Worm (Caenorhabditis elegans) whole organism, late embryonic: Measurements from ENCODE around the gene pbo-4.

Experiments
- K02D7.2 ChIP-seq: sonication (generic microtip); optimal IDR thresholded peaks from 2 replicates; lab custom pipeline; 2017; ENCODE audit warnings: mild to moderate bottlenecking, missing genetic modification characterization, missing compliant biosample characterization
- K09A11.1 ChIP-seq: sonication (generic microtip); optimal IDR thresholded peaks from 2 replicates; lab custom pipeline; 2017; ENCODE audit warnings: antibody characterized with exemption, mild to moderate bottlenecking, missing genetic modification characterization, missing compliant biosample characterization; ENCODE audit not compliant: insufficient read depth
- T23F11.4 ChIP-seq: fragments of 200-800 bp; sonication (Bioruptor generic); optimal IDR thresholded peaks from 2 replicates; lab custom pipeline; 2018; ENCODE audit warnings: mild to moderate bottlenecking, missing genetic modification characterization, missing compliant biosample characterization
- Y22D7AL.16 ChIP-seq: sonication (generic microtip); optimal IDR thresholded peaks from 2 replicates; lab custom pipeline; 2016; ENCODE audit warnings: missing genetic modification characterization, missing compliant biosample characterization
- ahr-1 ChIP-seq: sonication (generic microtip); optimal IDR thresholded peaks from 2 replicates; lab custom pipeline; 2016; ENCODE audit warnings: missing genetic modification characterization, missing compliant biosample characterization
- ceh-14 ChIP-seq: sonication (generic microtip); optimal IDR thresholded peaks from 2 replicates; lab custom pipeline; 2016; ENCODE audit warnings: missing genotype, missing genetic modification characterization, missing compliant biosample characterization
- ceh-18 ChIP-seq: sonication (generic microtip); optimal IDR thresholded peaks from 2 replicates; lab custom pipeline; 2016; ENCODE audit warnings: missing genetic modification characterization, missing compliant biosample characterization
- ceh-19 ChIP-seq: fragments of 200-800 bp; sonication (Bioruptor generic); optimal IDR thresholded peaks from 2 replicates; lab custom pipeline; 2018; ENCODE audit warnings: mild to moderate bottlenecking, missing genetic modification characterization, missing compliant biosample characterization
- ceh-45 ChIP-seq: fragments of 200-800 bp; sonication (Bioruptor generic); IDR thresholded peaks from 2 replicates; pipeline ENCODE4 v1.3.6; 2022; ENCODE audit warnings: missing genetic modification reagents, missing genetic modification characterization, missing compliant biosample characterization
- ceh-48 ChIP-seq: sonication (generic microtip); optimal IDR thresholded peaks from 2 replicates; lab custom pipeline; 2016; ENCODE audit warnings: missing genetic modification characterization, inconsistent platforms, missing compliant biosample characterization
- ceh-6 ChIP-seq: fragments of 200-800 bp; sonication (Bioruptor generic); optimal IDR thresholded peaks from 2 replicates; lab custom pipeline; 2018; ENCODE audit warnings: mild to moderate bottlenecking, missing genetic modification characterization, missing compliant biosample characterization
- ceh-9 ChIP-seq: sonication (generic microtip); optimal IDR thresholded peaks from 2 replicates; lab custom pipeline; 2016; ENCODE audit warnings: mild to moderate bottlenecking, missing genetic modification characterization, inconsistent platforms, missing compliant biosample characterization
- che-1 ChIP-seq: sonication (generic microtip); optimal IDR thresholded peaks from 2 replicates; lab custom pipeline; 2016; ENCODE audit warnings: mild to moderate bottlenecking, missing genetic modification characterization, missing compliant biosample characterization
- elt-2 ChIP-seq: sonication (generic microtip); optimal IDR thresholded peaks from 2 replicates; lab custom pipeline; 2016; ENCODE audit warnings: missing genetic modification reagents, missing genetic modification characterization, missing compliant biosample characterization
- elt-4 ChIP-seq: sonication (generic microtip); optimal IDR thresholded peaks from 2 replicates; lab custom pipeline; 2016; ENCODE audit warnings: missing genetic modification characterization, missing compliant biosample characterization
- fkh-10 ChIP-seq: fragments of 150-350 bp; optimal IDR thresholded peaks from 2 replicates; lab custom pipeline; 2014; ENCODE audit warnings: missing biosample characterization, missing genetic modification reagents, missing genetic modification characterization
- fkh-6 ChIP-seq: sonication (generic microtip); optimal IDR thresholded peaks from 2 replicates; lab custom pipeline; 2016; ENCODE audit warnings: missing genetic modification characterization, missing compliant biosample characterization
- gmeb-2 ChIP-seq: sonication (generic microtip); optimal IDR thresholded peaks from 2 replicates; lab custom pipeline; 2016; ENCODE audit warnings: missing genetic modification characterization, inconsistent platforms, missing compliant biosample characterization
- hlh-13 ChIP-seq: fragments of 200-800 bp; sonication (Bioruptor generic); optimal IDR thresholded peaks from 2 replicates; lab custom pipeline; 2018; ENCODE audit warnings: mild to moderate bottlenecking, missing genetic modification characterization, missing compliant biosample characterization
- hlh-6 ChIP-seq: sonication (generic microtip); optimal IDR thresholded peaks from 2 replicates; lab custom pipeline; 2016; ENCODE audit warnings: missing genotype, missing genetic modification characterization, missing compliant biosample characterization
- lin-11 ChIP-seq: fragments of 200-800 bp; sonication (Bioruptor generic); optimal IDR thresholded peaks from 2 replicates; lab custom pipeline; 2018; ENCODE audit warnings: mild to moderate bottlenecking, missing genetic modification characterization, missing compliant biosample characterization
- mec-3 ChIP-seq: sonication (generic microtip); optimal IDR thresholded peaks from 2 replicates; lab custom pipeline; 2016; ENCODE audit warnings: borderline replicate concordance, missing genetic modification characterization, missing compliant biosample characterization
- nfya-1 ChIP-seq: sonication (generic microtip); optimal IDR thresholded peaks from 2 replicates; lab custom pipeline; 2017; ENCODE audit warnings: missing genetic modification characterization, mild to moderate bottlenecking, missing compliant biosample characterization, antibody characterized with exemption, moderate library complexity
- odd-2 ChIP-seq: sonication (generic microtip); optimal IDR thresholded peaks from 2 replicates; lab custom pipeline; 2017; ENCODE audit warnings: antibody characterized with exemption, mild to moderate bottlenecking, missing genetic modification characterization, missing compliant biosample characterization
- pag-3 ChIP-seq: sonication (generic microtip); optimal IDR thresholded peaks from 2 replicates; lab custom pipeline; 2016; ENCODE audit warnings: missing compliant biosample characterization, missing genetic modification characterization, borderline replicate concordance
- pat-9 ChIP-seq: fragments of 200-800 bp; sonication (Bioruptor generic); optimal IDR thresholded peaks from 2 replicates; lab custom pipeline; 2018; ENCODE audit warnings: mild to moderate bottlenecking, missing genetic modification characterization, moderate library complexity, missing compliant biosample characterization
- pax-1 ChIP-seq: fragments of 150-350 bp; optimal IDR thresholded peaks from 2 replicates; lab custom pipeline; 2014; ENCODE audit warnings: missing biosample characterization, missing genetic modification characterization
- pha-4 ChIP-seq: fragments of 150-350 bp; optimal IDR thresholded peaks from 2 replicates; lab custom pipeline; 2018; ENCODE audit warnings: missing biosample characterization, missing genetic modification reagents, missing genetic modification characterization
- pqm-1 ChIP-seq: sonication (generic microtip); optimal IDR thresholded peaks from 2 replicates; lab custom pipeline; 2016; ENCODE audit warnings: missing genetic modification characterization, missing compliant biosample characterization
- pros-1 ChIP-seq: fragments of 150-350 bp; optimal IDR thresholded peaks from 2 replicates; lab custom pipeline; 2014; ENCODE audit warnings: missing biosample characterization, missing genetic modification reagents, missing genetic modification characterization
- ref-2 ChIP-seq: sonication (generic microtip); optimal IDR thresholded peaks from 2 replicates; lab custom pipeline; 2016; ENCODE audit warnings: missing genetic modification characterization, missing compliant biosample characterization
- sdc-2 ChIP-seq: sonication (generic microtip); optimal IDR thresholded peaks from 2 replicates; lab custom pipeline; 2016; ENCODE audit warnings: missing genotype, missing genetic modification characterization, missing compliant biosample characterization
- sox-2 ChIP-seq: fragments of 200-800 bp; sonication (Bioruptor generic); IDR thresholded peaks from 2 replicates; pipeline ENCODE4 v1.3.6; 2022; ENCODE audit warnings: missing genetic modification reagents, missing genetic modification characterization, missing compliant biosample characterization
- syd-9 ChIP-seq: sonication (generic microtip); optimal IDR thresholded peaks from 2 replicates; lab custom pipeline; 2016; ENCODE audit warnings: mild to moderate bottlenecking, missing genetic modification characterization, moderate library complexity, missing compliant biosample characterization
- tbx-2 ChIP-seq: sonication (generic microtip); optimal IDR thresholded peaks from 2 replicates; lab custom pipeline; 2016; ENCODE audit warnings: missing genetic modification characterization, missing compliant biosample characterization
- tbx-7 ChIP-seq: sonication (generic microtip); optimal IDR thresholded peaks from 2 replicates; lab custom pipeline; 2016; ENCODE audit warnings: missing genotype, missing genetic modification characterization, missing compliant biosample characterization
- unc-55 ChIP-seq: sonication (generic microtip); optimal IDR thresholded peaks from 2 replicates; lab custom pipeline; 2017; ENCODE audit warnings: missing biosample characterization, missing genetic modification reagents, missing genetic modification characterization
- zip-5 ChIP-seq: sonication (generic microtip); optimal IDR thresholded peaks from 2 replicates; lab custom pipeline; 2016; ENCODE audit warnings: missing genetic modification characterization, missing compliant biosample characterization

The pbo-4 gene

DNA sequence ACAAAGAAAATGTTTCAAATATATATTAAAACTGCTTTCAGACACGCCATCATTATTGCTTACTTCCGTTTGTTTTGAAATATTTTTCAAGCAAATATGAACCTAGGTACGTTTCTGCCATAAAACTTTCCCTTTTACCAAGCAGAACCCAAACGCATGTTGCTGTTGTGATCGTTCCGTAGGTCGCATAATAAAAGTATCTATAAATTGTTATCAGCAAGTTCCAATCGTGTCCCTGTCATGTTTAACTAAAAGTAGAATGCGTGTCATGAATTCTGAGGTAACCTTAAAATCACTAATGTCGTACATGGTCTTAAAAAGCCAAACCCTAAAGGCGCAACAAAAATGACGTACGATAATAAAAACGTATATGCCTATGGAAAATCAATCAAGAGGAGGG lies 2.0 kb upstream of the pbo-4 start:
- no peak for TF ChIP-seq T23F11.4
- no peak for TF ChIP-seq che-1 (tag; lab: Kevin White, UChicago)
- no peak for TF ChIP-seq ceh-9 (tag; lab: Kevin White, UChicago)
- no peak for TF ChIP-seq odd-2 (tag; lab: Kevin White, UChicago)
- TF ChIP-seq ceh-18, result no peak
- no peak for TF ChIP-seq ceh-14
- no peak for TF ChIP-seq lin-11
- TF ChIP-seq pax-1, result no peak
- TF ChIP-seq pros-1 (tag; lab: Kevin White, UChicago), result no peak
- no peak for TF ChIP-seq pag-3 (tag; lab: Kevin White, UChicago)
- no peak for TF ChIP-seq ceh-6 (GFP tag; lab: Kevin White, UChicago)
- no peak for TF ChIP-seq sox-2 (GFP tag; lab: Robert Waterston, UW)
- TF ChIP-seq ref-2 (tag; lab: Kevin White, UChicago), result no peak
- TF ChIP-seq, all 69 proteins: peak for 0

DNA sequence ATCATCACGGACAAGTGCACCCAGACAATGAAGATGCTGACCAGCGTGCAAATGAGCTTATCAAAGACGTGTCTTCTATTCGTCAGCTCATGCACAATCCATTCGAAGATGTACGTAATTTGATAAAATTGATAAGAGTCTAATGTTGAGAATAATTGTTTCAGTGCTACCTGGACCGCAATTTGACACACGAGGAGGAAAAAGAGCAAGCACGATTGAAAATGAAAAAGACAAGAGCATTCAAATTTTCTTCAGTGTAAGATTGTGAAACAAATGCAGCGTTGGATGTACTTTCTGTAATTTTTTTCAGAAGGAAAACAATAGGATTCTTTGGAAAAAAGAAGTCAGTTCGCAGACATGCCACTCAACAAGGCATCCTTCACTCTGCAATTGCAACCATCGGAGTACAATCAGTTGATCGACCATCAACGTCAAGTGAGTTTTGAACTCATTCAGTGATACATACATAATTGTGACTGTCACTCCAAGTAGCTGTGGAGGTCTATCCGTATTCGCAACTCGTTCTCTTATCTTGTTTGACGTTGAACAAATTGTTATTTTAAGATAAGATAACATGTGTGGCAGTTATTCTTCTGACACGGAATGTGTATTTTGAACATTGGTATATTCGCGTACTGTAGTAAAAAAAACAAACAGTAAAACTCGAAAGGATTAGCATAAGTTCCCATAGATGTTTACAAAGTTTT lies 3.2 kb downstream of the pbo-4 start:
- TF ChIP-seq hlh-6 (tag; lab: Kevin White, UChicago) (no peak), nfya-1 (tag; lab: Kevin White, UChicago) (no peak), Y22D7AL.16 (tag; lab: Kevin White, UChicago) (no peak), elt-4 (tag; lab: Kevin White, UChicago) (no peak), elt-2 (tag; lab: Kevin White, UChicago) (peak; percentile 66), ceh-48 (tag; lab: Kevin White, UChicago) (no peak), fkh-6 (tag; lab: Kevin White, UChicago) (no peak), K02D7.2 (tag; lab: Kevin White, UChicago) (no peak)

DNA sequence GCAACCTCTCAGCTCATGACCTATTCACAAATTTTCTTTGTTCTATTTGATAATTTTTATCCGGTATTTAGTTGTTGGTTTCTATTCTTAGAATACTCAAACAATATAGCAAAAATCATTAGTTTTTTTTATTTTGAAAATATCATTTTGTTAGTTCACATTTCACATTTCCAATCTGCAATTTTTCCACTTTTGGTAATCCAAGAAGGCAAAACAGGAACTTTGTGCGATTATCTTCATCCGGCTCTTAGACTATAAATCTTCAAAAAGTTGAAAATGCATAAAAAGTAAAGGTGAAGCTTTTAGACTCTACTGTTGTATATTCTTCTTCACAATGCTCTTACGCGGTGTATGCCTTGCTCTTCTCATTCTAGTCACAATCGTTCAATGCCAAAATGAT lies 4.5 kb downstream of the pbo-4 start, which contains the start of gene nlp-19:
Gene nlp-19 (plus strand): TSS at position 301 of the 400 bp plus-strand sequence.
- no peak for TF ChIP-seq ceh-45
- no peak for TF ChIP-seq fkh-10
- TF ChIP-seq pha-4, result no peak
- TF ChIP-seq pag-3 (tag; lab: Kevin White, UChicago), result no peak
- TF ChIP-seq syd-9, result no peak
- TF ChIP-seq mec-3 (tag; lab: Kevin White, UChicago), result no peak
- no peak for TF ChIP-seq T23F11.4
- no peak for TF ChIP-seq pqm-1 (tag; lab: Kevin White, UChicago)
- no peak for TF ChIP-seq K09A11.1 (tag; lab: Kevin White, UChicago)
- TF ChIP-seq elt-4 (tag; lab: Kevin White, UChicago), result no peak
- TF ChIP-seq tbx-7 (tag; lab: Kevin White, UChicago), result no peak
- no peak for TF ChIP-seq unc-55 (GFP tag; lab: Kevin White, UChicago)
- no peak for TF ChIP-seq tbx-2 (tag; lab: Kevin White, UChicago)
- no peak for TF ChIP-seq ahr-1
- TF ChIP-seq sdc-2 (tag; lab: Kevin White, UChicago), result no peak
- no peak for TF ChIP-seq hlh-13 (GFP tag; lab: Kevin White, UChicago)
- TF ChIP-seq ceh-14, result no peak
- no peak for TF ChIP-seq pat-9 (tag; lab: Kevin White, UChicago)

DNA sequence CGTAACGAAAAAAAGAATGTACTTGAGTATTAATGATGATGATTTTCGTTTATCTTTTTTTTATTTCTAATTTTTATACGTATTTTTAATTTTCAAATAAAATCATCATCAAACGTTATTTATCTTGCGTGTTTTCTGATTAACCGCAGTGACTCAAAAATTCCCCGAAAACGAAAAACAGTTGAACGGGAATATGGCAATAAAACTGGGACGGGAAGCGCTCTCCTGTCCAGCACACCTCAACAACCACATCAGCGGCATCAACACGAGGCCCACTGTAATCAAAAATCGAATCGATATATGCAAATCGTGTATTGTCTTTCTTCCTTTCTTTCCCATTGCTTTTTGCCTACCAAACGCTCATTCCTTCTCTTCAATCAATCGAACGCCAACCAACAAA lies 5.2 kb downstream of the pbo-4 start, which contains the start of gene K09C8.2:
Gene K09C8.2 (plus strand): TSS at position 301 of the 400 bp plus-strand sequence.
- no peak for TF ChIP-seq hlh-6 (tag; lab: Kevin White, UChicago)
- TF ChIP-seq ceh-19 (GFP tag; lab: Kevin White, UChicago), result no peak
- no peak for TF ChIP-seq fkh-10
- TF ChIP-seq ahr-1, result no peak
- TF ChIP-seq pat-9 (tag; lab: Kevin White, UChicago), result no peak
- TF ChIP-seq T23F11.4, result no peak
- no peak for TF ChIP-seq ceh-6 (GFP tag; lab: Kevin White, UChicago)
- no peak for TF ChIP-seq elt-4 (tag; lab: Kevin White, UChicago)
- no peak for TF ChIP-seq zip-5
- no peak for TF ChIP-seq gmeb-2
